Worm (Caenorhabditis elegans): ENCODE results near the gene Y11D7A.3.
"Not testable (repeated sequence)": the region's sequence is repeated elsewhere in the genome, so short reads cannot be mapped to it uniquely, and the experiment has no call there.

Gene Y11D7A.3

ce11 chrIV:9239151-9239550 lies 6.3 kb downstream of the Y11D7A.3 start:
- no peak for TF ChIP-seq klf-2 (GFP tag; conservative IDR thresholded peaks at IDR 0.05)
- TF ChIP-seq ztf-29 (GFP tag; IDR thresholded peaks at IDR 0.05) = no peak
- no peak for TF ChIP-seq T22C8.4 (GFP tag; IDR thresholded peaks at IDR 0.05)
- TF ChIP-seq cog-1 (tag; optimal IDR thresholded peaks at IDR 0.05) = no peak
- TF ChIP-seq tab-1 (GFP tag; IDR thresholded peaks at IDR 0.05) = no peak

ce11 chrIV:9243670-9244069 lies 10.8 kb downstream of the Y11D7A.3 start, which contains the start of gene rab-28:
rab-28 (minus strand) TSS chrIV:9244012.
- TF ChIP-seq ztf-29 (GFP tag; IDR thresholded peaks at IDR 0.05) (no peak), med-1 (GFP tag; optimal IDR thresholded peaks at IDR 0.05; ENCODE audit: insufficient read depth) (no peak), T22C8.4 (GFP tag; IDR thresholded peaks at IDR 0.05) (no peak), tab-1 (GFP tag; IDR thresholded peaks at IDR 0.05) (no peak), flt-1 (GFP tag; IDR thresholded peaks at IDR 0.05) (no peak), cog-1 (tag; optimal IDR thresholded peaks at IDR 0.05) (no peak), klf-2 (GFP tag; conservative IDR thresholded peaks at IDR 0.05) (no peak), ref-1 (GFP tag; conservative IDR thresholded peaks at IDR 0.05) (no peak), ztf-23 (GFP tag; IDR thresholded peaks at IDR 0.05) (no peak)

DNA sequence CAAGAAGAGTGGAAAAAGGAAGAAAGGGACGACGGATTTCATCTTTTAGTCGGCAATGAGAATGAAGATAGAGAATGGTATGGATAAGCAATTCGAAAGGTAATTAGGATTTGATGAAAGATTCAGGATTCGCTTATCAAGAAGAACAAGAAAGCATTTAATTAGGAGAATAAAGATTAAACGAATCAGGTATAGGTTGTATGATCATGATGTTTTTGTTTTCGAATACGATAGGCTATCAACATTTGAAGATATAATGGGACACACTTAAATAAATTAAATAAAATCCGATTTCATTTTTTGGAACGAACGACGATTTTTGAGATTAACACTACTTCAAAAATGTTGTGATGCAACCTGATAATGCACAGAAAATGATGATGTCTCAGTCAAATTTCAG lies 12.5 kb downstream of the Y11D7A.3 start, which contains the start of gene Y11D7A.5:
Y11D7A.5 (minus strand) TSS at position 101 of the 400 bp plus-strand sequence.
- no peak for TF ChIP-seq ztf-29 (GFP tag; IDR thresholded peaks at IDR 0.05)
- no peak for TF ChIP-seq ztf-23 (GFP tag; IDR thresholded peaks at IDR 0.05)
- no peak for TF ChIP-seq cog-1 (tag; optimal IDR thresholded peaks at IDR 0.05)
- TF ChIP-seq med-1 (GFP tag; optimal IDR thresholded peaks at IDR 0.05; ENCODE audit: insufficient read depth) = no peak
- TF ChIP-seq ref-1 (GFP tag; conservative IDR thresholded peaks at IDR 0.05) = no peak
- TF ChIP-seq T22C8.4 (GFP tag; IDR thresholded peaks at IDR 0.05) = no peak
- no peak for TF ChIP-seq flt-1 (GFP tag; IDR thresholded peaks at IDR 0.05)
- TF ChIP-seq klf-2 (GFP tag; conservative IDR thresholded peaks at IDR 0.05) = no peak
- no peak for TF ChIP-seq tab-1 (GFP tag; IDR thresholded peaks at IDR 0.05)

DNA sequence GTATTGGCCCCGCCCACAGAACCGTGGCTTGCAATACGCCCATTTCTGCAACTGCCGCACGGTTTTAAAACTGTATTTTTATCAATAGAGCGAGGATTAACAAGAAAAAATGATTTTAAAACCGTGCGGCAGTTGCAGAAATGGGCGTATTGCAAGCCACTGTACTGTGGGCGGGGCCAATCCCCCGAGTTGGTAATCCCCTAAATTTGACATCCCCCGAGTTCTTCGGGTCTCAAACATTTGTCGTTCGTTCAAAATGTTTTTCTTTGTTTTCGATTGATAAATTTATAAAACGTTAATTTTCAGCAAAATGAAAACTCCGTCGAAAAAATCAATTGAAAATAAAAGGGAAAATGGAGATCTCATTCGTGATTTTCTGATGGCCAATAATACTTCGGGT lies 16.3 kb downstream of the Y11D7A.3 start, which contains the start of gene Y11D7A.7:
Y11D7A.7 (plus strand) TSS at position 301 of the 400 bp plus-strand sequence.
- not testable (repeated sequence) for TF ChIP-seq med-1 (GFP tag; optimal IDR thresholded peaks at IDR 0.05; ENCODE audit: insufficient read depth); cog-1 (tag; optimal IDR thresholded peaks at IDR 0.05); klf-2 (GFP tag; conservative IDR thresholded peaks at IDR 0.05)

DNA sequence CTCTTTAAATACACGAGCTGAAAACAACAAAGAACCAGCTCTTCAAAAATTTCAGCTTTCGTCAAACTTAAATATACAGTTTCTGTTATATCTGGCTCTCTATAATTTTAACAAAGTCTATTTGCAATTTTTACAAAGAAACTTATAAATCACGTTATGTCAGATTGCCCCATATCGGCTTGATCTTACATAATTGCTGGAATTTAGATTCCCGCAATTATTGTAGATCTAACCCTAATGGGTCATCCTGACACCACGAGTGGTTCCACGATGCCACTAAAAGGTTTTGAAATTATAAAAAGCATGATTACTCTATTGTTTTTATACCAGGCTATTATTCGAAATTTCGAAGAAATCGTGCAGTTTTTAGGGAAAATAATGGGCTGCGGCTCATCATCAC lies 18.2 kb downstream of the Y11D7A.3 start, which contains the start of gene Y11D7A.8:
Y11D7A.8 (plus strand) TSS at position 301 of the 400 bp plus-strand sequence.
- no peak for TF ChIP-seq ztf-29 (GFP tag; IDR thresholded peaks at IDR 0.05)
- no peak for TF ChIP-seq ztf-23 (GFP tag; IDR thresholded peaks at IDR 0.05)
- no peak for TF ChIP-seq tab-1 (GFP tag; IDR thresholded peaks at IDR 0.05)
- TF ChIP-seq T22C8.4 (GFP tag; IDR thresholded peaks at IDR 0.05) = no peak
- TF ChIP-seq med-1 (GFP tag; optimal IDR thresholded peaks at IDR 0.05; ENCODE audit: insufficient read depth) = no peak
- TF ChIP-seq flt-1 (GFP tag; IDR thresholded peaks at IDR 0.05) = no peak
- TF ChIP-seq klf-2 (GFP tag; conservative IDR thresholded peaks at IDR 0.05) = no peak
- no peak for TF ChIP-seq ref-1 (GFP tag; conservative IDR thresholded peaks at IDR 0.05)
- no peak for TF ChIP-seq cog-1 (tag; optimal IDR thresholded peaks at IDR 0.05)

DNA sequence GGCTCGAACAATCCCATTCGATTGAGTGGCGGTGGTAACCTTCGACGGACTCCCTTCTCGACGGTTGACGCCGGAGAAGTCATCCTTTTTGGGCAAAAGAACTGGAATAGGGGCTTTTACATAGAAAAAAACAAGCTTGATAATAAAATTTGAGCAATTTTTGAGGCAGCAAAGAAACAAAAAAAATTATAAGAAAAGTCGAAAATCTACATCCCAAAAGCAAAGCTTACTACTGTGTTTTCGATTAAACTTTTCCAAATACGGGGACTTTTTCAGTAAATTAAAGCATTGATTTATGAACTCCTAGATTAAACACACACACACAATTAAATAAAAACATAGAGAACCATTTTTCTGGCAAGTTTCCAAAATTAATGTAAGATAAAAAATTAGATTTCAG lies 23.1 kb downstream of the Y11D7A.3 start, which contains the start of gene Y11D7A.9:
Y11D7A.9 (minus strand) TSS at position 101 of the 400 bp plus-strand sequence.
- TF ChIP-seq med-1 (GFP tag; optimal IDR thresholded peaks at IDR 0.05; ENCODE audit: insufficient read depth) (no peak), flt-1 (GFP tag; IDR thresholded peaks at IDR 0.05) (no peak), klf-2 (GFP tag; conservative IDR thresholded peaks at IDR 0.05) (no peak), tab-1 (GFP tag; IDR thresholded peaks at IDR 0.05) (no peak), T22C8.4 (GFP tag; IDR thresholded peaks at IDR 0.05) (no peak), ztf-23 (GFP tag; IDR thresholded peaks at IDR 0.05) (no peak), ztf-29 (GFP tag; IDR thresholded peaks at IDR 0.05) (no peak), cog-1 (tag; optimal IDR thresholded peaks at IDR 0.05) (no peak), ref-1 (GFP tag; conservative IDR thresholded peaks at IDR 0.05) (no peak)

DNA sequence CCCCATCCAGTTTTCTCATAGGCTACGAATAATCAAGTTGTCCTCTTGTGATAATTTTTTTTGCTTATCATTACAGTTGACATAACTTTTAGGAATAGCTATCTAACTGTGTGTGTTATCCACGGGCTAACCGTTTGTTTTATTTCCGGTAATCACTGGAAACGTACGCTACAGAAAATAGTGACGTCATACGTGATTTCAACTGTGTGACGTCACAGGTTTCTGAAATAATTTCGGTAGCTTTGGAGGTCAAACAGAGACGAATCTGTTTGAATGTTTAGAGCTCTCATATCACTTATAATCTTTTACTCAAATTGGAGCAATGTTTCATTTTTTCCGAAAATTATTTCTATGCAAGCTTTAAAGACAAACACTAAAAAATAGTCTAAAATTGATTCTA lies 24.0 kb downstream of the Y11D7A.3 start:
- TF ChIP-seq cog-1 (tag; optimal IDR thresholded peaks at IDR 0.05) = no peak
- TF ChIP-seq ztf-29 (GFP tag; IDR thresholded peaks at IDR 0.05) = no peak
- no peak for TF ChIP-seq T22C8.4 (GFP tag; IDR thresholded peaks at IDR 0.05)
- no peak for TF ChIP-seq flt-1 (GFP tag; IDR thresholded peaks at IDR 0.05)
- TF ChIP-seq med-1 (GFP tag; optimal IDR thresholded peaks at IDR 0.05; ENCODE audit: insufficient read depth) = no peak
- TF ChIP-seq klf-2 (GFP tag; conservative IDR thresholded peaks at IDR 0.05) = no peak
- no peak for TF ChIP-seq tab-1 (GFP tag; IDR thresholded peaks at IDR 0.05)
- TF ChIP-seq ref-1 (GFP tag; conservative IDR thresholded peaks at IDR 0.05) = no peak
- TF ChIP-seq ztf-23 (GFP tag; IDR thresholded peaks at IDR 0.05) = no peak

- no peak for TF ChIP-seq cog-1 (tag; optimal IDR thresholded peaks at IDR 0.05)
- no peak for TF ChIP-seq med-1 (GFP tag; optimal IDR thresholded peaks at IDR 0.05; ENCODE audit: insufficient read depth)
- no peak for TF ChIP-seq ztf-23 (GFP tag; IDR thresholded peaks at IDR 0.05)
- TF ChIP-seq tab-1 (GFP tag; IDR thresholded peaks at IDR 0.05) = no peak
- no peak for TF ChIP-seq ztf-29 (GFP tag; IDR thresholded peaks at IDR 0.05)
- no peak for TF ChIP-seq flt-1 (GFP tag; IDR thresholded peaks at IDR 0.05)
- TF ChIP-seq ref-1 (GFP tag; conservative IDR thresholded peaks at IDR 0.05) = no peak
- TF ChIP-seq T22C8.4 (GFP tag; IDR thresholded peaks at IDR 0.05) = no peak
- no peak for TF ChIP-seq klf-2 (GFP tag; conservative IDR thresholded peaks at IDR 0.05)
These were observed 25.7 kb downstream of the Y11D7A.3 start for ce11 chrIV:9258547-9258946.

- TF ChIP-seq tab-1 (GFP tag; IDR thresholded peaks at IDR 0.05) (no peak), med-1 (GFP tag; optimal IDR thresholded peaks at IDR 0.05; ENCODE audit: insufficient read depth) (no peak)
These were observed 26.8 kb downstream of the Y11D7A.3 start, which contains the start of gene Y11D7A.10 for ce11 chrIV:9259687-9260086. Y11D7A.10 (minus strand) TSS chrIV:9259768.

ce11 chrIV:9260334-9260733 lies 27.4 kb downstream of the Y11D7A.3 start:
- no peak for TF ChIP-seq ztf-23 (GFP tag; IDR thresholded peaks at IDR 0.05)
- no peak for TF ChIP-seq cog-1 (tag; optimal IDR thresholded peaks at IDR 0.05)
- TF ChIP-seq ztf-29 (GFP tag; IDR thresholded peaks at IDR 0.05) = no peak
- no peak for TF ChIP-seq tab-1 (GFP tag; IDR thresholded peaks at IDR 0.05)
- TF ChIP-seq T22C8.4 (GFP tag; IDR thresholded peaks at IDR 0.05) = no peak
- no peak for TF ChIP-seq flt-1 (GFP tag; IDR thresholded peaks at IDR 0.05)
- no peak for TF ChIP-seq ref-1 (GFP tag; conservative IDR thresholded peaks at IDR 0.05)
- no peak for TF ChIP-seq klf-2 (GFP tag; conservative IDR thresholded peaks at IDR 0.05)
- no peak for TF ChIP-seq med-1 (GFP tag; optimal IDR thresholded peaks at IDR 0.05; ENCODE audit: insufficient read depth)

Measured in whole organism, midembryonic.